Worm (Caenorhabditis elegans): Measurements from ENCODE around the gene W06F12.2.

The W06F12.2 gene

DNA sequence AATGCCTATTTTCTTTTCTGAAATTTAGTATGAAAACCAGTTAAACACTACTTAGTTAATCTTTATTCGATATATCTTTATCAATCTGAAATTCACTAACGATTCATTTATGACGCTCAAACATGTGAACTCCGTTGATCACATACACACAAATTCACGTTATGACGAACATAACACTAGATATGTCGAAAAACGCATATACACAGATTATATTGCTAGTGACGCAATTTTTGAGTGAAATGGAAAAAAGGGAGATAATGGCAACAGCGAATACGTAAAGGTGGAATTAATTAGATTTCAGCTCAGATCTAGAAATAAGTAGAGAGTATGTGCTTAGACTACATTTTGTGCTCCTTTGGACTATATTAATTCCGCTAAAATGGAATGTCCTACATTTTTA is 14.7 kb downstream of the W06F12.2 start:
- no peak for TF ChIP-seq vab-15 (tag; optimal IDR thresholded peaks at IDR 0.05)
- no peak for TF ChIP-seq lin-35 (GFP tag; optimal IDR thresholded peaks at IDR 0.05)
- peak; percentile 77 for TF ChIP-seq dsc-1 (tag; optimal IDR thresholded peaks at IDR 0.05)
- no peak for TF ChIP-seq hlh-17 (GFP tag; optimal IDR thresholded peaks at IDR 0.05; ENCODE audit: borderline replicate concordance)
- TF ChIP-seq skn-1 (tag; optimal IDR thresholded peaks at IDR 0.05): no peak
- no peak for TF ChIP-seq ceh-90 (tag; optimal IDR thresholded peaks at IDR 0.05)
- no peak for TF ChIP-seq snu-23 (GFP tag; optimal IDR thresholded peaks at IDR 0.05)
- TF ChIP-seq nhr-28 (tag; optimal IDR thresholded peaks at IDR 0.05): no peak
- TF ChIP-seq irx-1 (tag; optimal IDR thresholded peaks at IDR 0.05): no peak
- TF ChIP-seq ceh-8 (GFP tag; optimal IDR thresholded peaks at IDR 0.05): no peak
- no peak for TF ChIP-seq alr-1 (tag; optimal IDR thresholded peaks at IDR 0.05; ENCODE audit: borderline replicate concordance)
- no peak for TF ChIP-seq unc-130 (tag; optimal IDR thresholded peaks at IDR 0.05)
- TF ChIP-seq xbp-1 (tag; optimal IDR thresholded peaks at IDR 0.05): no peak
- no peak for TF ChIP-seq fkh-4 (tag; optimal IDR thresholded peaks at IDR 0.05; ENCODE audit: borderline replicate concordance)
- no peak for TF ChIP-seq unc-86 (tag; optimal IDR thresholded peaks at IDR 0.05)
- TF ChIP-seq ztf-4 (tag; optimal IDR thresholded peaks at IDR 0.05): peak; percentile 9
- TF ChIP-seq sptf-1 (tag; optimal IDR thresholded peaks at IDR 0.05): no peak
- peak; percentile 49 for TF ChIP-seq egl-13 (tag; optimal IDR thresholded peaks at IDR 0.05)
- TF ChIP-seq elt-2 (tag; optimal IDR thresholded peaks at IDR 0.05): no peak
- peak; percentile 13 for TF ChIP-seq nhr-20 (tag; optimal IDR thresholded peaks at IDR 0.05)
- TF ChIP-seq ceh-82 (tag; optimal IDR thresholded peaks at IDR 0.05): no peak
- TF ChIP-seq swsn-7 (tag; optimal IDR thresholded peaks at IDR 0.05): no peak
- no peak for TF ChIP-seq mdl-1 (tag; optimal IDR thresholded peaks at IDR 0.05)
- TF ChIP-seq pag-3 (tag; optimal IDR thresholded peaks at IDR 0.05; ENCODE audit: borderline replicate concordance, insufficient read depth): no peak
- no peak for TF ChIP-seq C16A3.4 (tag; optimal IDR thresholded peaks at IDR 0.05)
- TF ChIP-seq efl-3 (GFP tag; optimal IDR thresholded peaks at IDR 0.05): no peak
- no peak for TF ChIP-seq F16B12.6 (tag; optimal IDR thresholded peaks at IDR 0.05)
- TF ChIP-seq fkh-8 (tag; optimal IDR thresholded peaks at IDR 0.05): peak; percentile 52
- no peak for TF ChIP-seq fkh-10 (GFP tag; optimal IDR thresholded peaks at IDR 0.05)
- TF ChIP-seq aly-2 (tag; optimal IDR thresholded peaks at IDR 0.05): no peak
- TF ChIP-seq nhr-77 (tag; optimal IDR thresholded peaks at IDR 0.05): no peak
- no peak for TF ChIP-seq sox-4 (tag; optimal IDR thresholded peaks at IDR 0.05)
- TF ChIP-seq egl-27 (tag; optimal IDR thresholded peaks at IDR 0.05): no peak
- peak; percentile 1 for TF ChIP-seq nhr-71 (tag; optimal IDR thresholded peaks at IDR 0.05)
- no peak for TF ChIP-seq tbx-2 (tag; optimal IDR thresholded peaks at IDR 0.05)
- TF ChIP-seq jun-1 (tag; optimal IDR thresholded peaks at IDR 0.05): no peak
- TF ChIP-seq rnt-1 (tag; optimal IDR thresholded peaks at IDR 0.05): no peak
- no peak for TF ChIP-seq zag-1 (tag; optimal IDR thresholded peaks at IDR 0.05)
- no peak for TF ChIP-seq nhr-90 (tag; optimal IDR thresholded peaks at IDR 0.05; ENCODE audit: poor library complexity)
- TF ChIP-seq nhr-85 (tag): peak; percentile 48

ce11 chrIII:13716266-13716665 is 15.2 kb downstream of the W06F12.2 start:
- TF ChIP-seq F16B12.6 (tag; optimal IDR thresholded peaks at IDR 0.05): no peak
- TF ChIP-seq alr-1 (tag; optimal IDR thresholded peaks at IDR 0.05; ENCODE audit: borderline replicate concordance): no peak
- peak; percentile 82 for TF ChIP-seq nhr-11 (tag; optimal IDR thresholded peaks at IDR 0.05)
- no peak for TF ChIP-seq mdl-1 (tag; optimal IDR thresholded peaks at IDR 0.05)
- no peak for TF ChIP-seq nhr-19 (GFP tag; conservative IDR thresholded peaks at IDR 0.05)
- TF ChIP-seq lsy-2 (tag; optimal IDR thresholded peaks at IDR 0.05): peak in 1 of 2 experiments; percentile 25
- TF ChIP-seq nhr-237 (tag; optimal IDR thresholded peaks at IDR 0.05): no peak
- TF ChIP-seq mep-1 (tag; optimal IDR thresholded peaks at IDR 0.05): peak; percentile 39
- TF ChIP-seq elt-3 (tag; optimal IDR thresholded peaks at IDR 0.05): no peak
- no peak for TF ChIP-seq ama-1 (optimal IDR thresholded peaks at IDR 0.05)
- peak; percentile 32 for TF ChIP-seq swsn-7 (tag; optimal IDR thresholded peaks at IDR 0.05)
- TF ChIP-seq nhr-20 (tag; optimal IDR thresholded peaks at IDR 0.05): peak; percentile 13
- TF ChIP-seq lin-13 (GFP tag; optimal IDR thresholded peaks at IDR 0.05): peak; percentile 43
- no peak for TF ChIP-seq isw-1 (GFP tag; IDR thresholded peaks at IDR 0.05)
- TF ChIP-seq elt-2 (tag; optimal IDR thresholded peaks at IDR 0.05): no peak
- TF ChIP-seq hlh-4 (tag; optimal IDR thresholded peaks at IDR 0.05): no peak
- TF ChIP-seq fkh-8 (tag; optimal IDR thresholded peaks at IDR 0.05): peak; percentile 96
- peak; percentile 48 for TF ChIP-seq zip-4 (GFP tag; optimal IDR thresholded peaks at IDR 0.05)
- no peak for TF ChIP-seq nhr-76 (tag; optimal IDR thresholded peaks at IDR 0.05)
- peak; percentile 74 for TF ChIP-seq nhr-47 (tag; optimal IDR thresholded peaks at IDR 0.05)
- peak; percentile 90 for TF ChIP-seq skn-1 (tag; optimal IDR thresholded peaks at IDR 0.05)
- TF ChIP-seq unc-62 (GFP tag; optimal IDR thresholded peaks at IDR 0.05): no peak

Data from whole organism, L1 larva.